Worm (Caenorhabditis elegans): ENCODE data around the gene T14G8.2.

DNA sequence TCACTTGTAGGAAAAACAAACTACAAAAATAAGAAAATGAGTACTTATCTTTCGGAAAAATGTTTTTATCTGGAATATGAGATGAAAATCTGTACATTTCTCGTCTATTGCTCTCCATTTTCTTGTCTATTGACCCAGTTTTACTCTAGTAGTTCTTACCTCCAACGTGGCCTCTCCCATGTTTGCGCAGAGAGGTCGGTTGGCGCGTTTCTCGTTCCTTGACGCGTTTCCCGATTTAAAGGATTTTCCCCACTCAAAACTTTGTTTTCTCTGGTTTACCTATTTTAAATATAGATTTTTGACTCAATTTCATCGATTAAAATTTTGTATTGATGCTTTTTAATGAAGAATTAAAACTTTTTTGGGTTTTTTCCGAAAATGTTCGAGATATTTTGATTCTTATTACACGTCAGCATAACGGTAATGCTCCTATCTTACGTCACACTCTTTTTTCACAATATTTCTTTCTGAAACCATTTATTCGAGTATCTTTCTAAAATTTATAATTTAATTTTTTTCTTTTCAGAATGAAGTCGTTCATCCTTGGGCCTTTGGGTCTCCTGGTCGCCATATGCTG lies 3.0 kb downstream of the T14G8.2 start, which contains the start of gene T14G8.3:
- TF ChIP-seq F55B11.4 (tag; optimal IDR thresholded peaks at IDR 0.05; ENCODE audit: borderline replicate concordance, insufficient read depth) (no peak), F22D6.2 (tag; optimal IDR thresholded peaks at IDR 0.05) (no peak)

Data from whole organism, young adult.